Worm (Caenorhabditis elegans) whole organism, L4/young adult: Measurements from ENCODE around the gene ced-4.

Experiments used
- W03F9.2 ChIP-seq: fragments of 150-350 bp; optimal IDR thresholded peaks from 2 replicates; lab custom pipeline; 2014; ENCODE audit warnings: missing biosample characterization, missing genetic modification characterization
- dao-5 ChIP-seq: sonication (generic microtip); optimal IDR thresholded peaks from 2 replicates; lab custom pipeline; 2016; ENCODE audit warnings: missing genotype, missing genetic modification characterization, moderate library complexity, missing compliant biosample characterization
- him-1 ChIP-seq: sonication (generic microtip); optimal IDR thresholded peaks from 2 replicates; lab custom pipeline; 2016; ENCODE audit warnings: missing genotype, missing genetic modification reagents, missing genetic modification characterization, missing compliant biosample characterization

Gene ced-4

ce11 chrIII:4852025-4852424 lies at the start of gene ced-4:
ced-4 (plus strand) TSS chrIII:4852325.
- TF ChIP-seq W03F9.2 (no peak), dao-5 (no peak), him-1 (tag; lab: Kevin White, UChicago) (no peak)

ce11 chrIII:4802707-4803106 lies 49.4 kb upstream of the ced-4 start, which contains the start of gene metl-5:
metl-5 (plus strand) TSS chrIII:4803007.
- TF ChIP-seq dao-5 (no peak), him-1 (tag; lab: Kevin White, UChicago) (no peak), W03F9.2 (no peak)

- TF ChIP-seq W03F9.2 (no peak), him-1 (tag; lab: Kevin White, UChicago) (no peak), dao-5 (no peak)
These were observed 45.8 kb upstream of the ced-4 start for ce11 chrIII:4806345-4806744.

- TF ChIP-seq dao-5 (no peak), him-1 (tag; lab: Kevin White, UChicago) (no peak), W03F9.2 (no peak)
These were observed 44.0 kb upstream of the ced-4 start for ce11 chrIII:4808089-4808488.

- TF ChIP-seq dao-5 (no peak), him-1 (tag; lab: Kevin White, UChicago) (no peak), W03F9.2 (no peak)
These were observed 42.5 kb upstream of the ced-4 start, which contains the start of gene pal-1 for ce11 chrIII:4809526-4810153. pal-1 (minus strand) TSS chrIII:4809576.

ce11 chrIII:4811195-4811594 lies 40.9 kb upstream of the ced-4 start, which contains the start of gene C38D4.7:
C38D4.7 (minus strand) TSS chrIII:4811295.
- TF ChIP-seq him-1 (tag; lab: Kevin White, UChicago): no peak
- TF ChIP-seq W03F9.2: no peak
- no peak for TF ChIP-seq dao-5

- no peak for TF ChIP-seq W03F9.2
- no peak for TF ChIP-seq him-1 (tag; lab: Kevin White, UChicago)
- no peak for TF ChIP-seq dao-5
These were observed 37.4 kb upstream of the ced-4 start, which contains the start of gene arl-6 for ce11 chrIII:4814730-4815129. arl-6 (minus strand) TSS chrIII:4814830.

ce11 chrIII:4817240-4817639 lies 34.9 kb upstream of the ced-4 start, which contains the start of gene F26A1.4:
F26A1.4 (plus strand) TSS chrIII:4817540.
- TF ChIP-seq him-1 (tag; lab: Kevin White, UChicago) (no peak), dao-5 (no peak), W03F9.2 (no peak)

- TF ChIP-seq dao-5 (no peak), him-1 (tag; lab: Kevin White, UChicago) (no peak), W03F9.2 (no peak)
These were observed 32.3 kb upstream of the ced-4 start, which contains the start of gene F26A1.7 for ce11 chrIII:4819843-4820242. F26A1.7 (minus strand) TSS chrIII:4819943.

ce11 chrIII:4822140-4822539 lies 30.0 kb upstream of the ced-4 start, which contains the start of gene F26A1.8:
F26A1.8 (minus strand) TSS chrIII:4822240.
- TF ChIP-seq dao-5 (no peak), him-1 (tag; lab: Kevin White, UChicago) (no peak), W03F9.2 (no peak)

ce11 chrIII:4826606-4827005 lies 25.5 kb upstream of the ced-4 start, which contains the start of gene F26A1.3:
F26A1.3 (plus strand) TSS chrIII:4826906.
- TF ChIP-seq him-1 (tag; lab: Kevin White, UChicago) (no peak), dao-5 (no peak), W03F9.2 (no peak)

ce11 chrIII:4829440-4829839 lies 22.7 kb upstream of the ced-4 start, which contains the start of gene F26A1.9:
F26A1.9 (minus strand) TSS chrIII:4829540.
- TF ChIP-seq him-1 (tag; lab: Kevin White, UChicago) (no peak), dao-5 (no peak), W03F9.2 (no peak)

ce11 chrIII:4830207-4830606 lies 21.9 kb upstream of the ced-4 start, which contains the start of gene nspd-9:
nspd-9 (minus strand) TSS chrIII:4830307.
- TF ChIP-seq dao-5 (no peak), W03F9.2 (no peak), him-1 (tag; lab: Kevin White, UChicago) (no peak)

ce11 chrIII:4837429-4837828 lies 14.7 kb upstream of the ced-4 start, which contains the start of the genes acbp-7 and F26A1.19:
acbp-7 (plus strand) TSS chrIII:4837729.
F26A1.19 (plus strand) TSS chrIII:4837731.
- TF ChIP-seq W03F9.2 (no peak), dao-5 (no peak), him-1 (tag; lab: Kevin White, UChicago) (no peak)

ce11 chrIII:4842173-4842572 lies 10.0 kb upstream of the ced-4 start, which contains the start of gene clec-156:
clec-156 (minus strand) TSS chrIII:4842273.
- TF ChIP-seq him-1 (tag; lab: Kevin White, UChicago) (no peak), W03F9.2 (no peak), dao-5 (no peak)
